Worm (Caenorhabditis elegans): Measurements from ENCODE around the gene F01G4.6.

ce11 chrIV:11118837-11119491 lies 30.3 kb downstream of the F01G4.6 start, which contains the start of the genes imp-2 and enpl-1:
- peak; percentile 23 for TF ChIP-seq snpc-4 (tag; optimal IDR thresholded peaks at IDR 0.05)
- peak; percentile 42 for TF ChIP-seq ama-1 (optimal IDR thresholded peaks at IDR 0.05)
- peak; percentile 92 for TF ChIP-seq egl-5 (tag; optimal IDR thresholded peaks at IDR 0.05)
- TF ChIP-seq nhr-67 (tag; optimal IDR thresholded peaks at IDR 0.05) = no peak
- no peak for TF ChIP-seq nhr-237 (tag; optimal IDR thresholded peaks at IDR 0.05)
- no peak for TF ChIP-seq nhr-76 (tag; optimal IDR thresholded peaks at IDR 0.05)
- TF ChIP-seq pqm-1 (tag; optimal IDR thresholded peaks at IDR 0.05) = peak; percentile 62
- no peak for TF ChIP-seq ceh-82 (tag; optimal IDR thresholded peaks at IDR 0.05)
